Worm (Caenorhabditis elegans): Measurements from ENCODE around the gene pigm-1.
A peak's percentile ranks its signal among the peaks of the same experiment; 100 is the strongest.

pigm-1 gene

ce11 chrII:11343300-11343869, 4.9 kb upstream of the pigm-1 start, which contains the start of gene lgc-20:
TSS of gene lgc-20 (minus strand) at chrII:11343610.
- TF ChIP-seq daf-16 (GFP tag; optimal IDR thresholded peaks at IDR 0.05): no peak
- TF ChIP-seq daf-16 (tag; optimal IDR thresholded peaks at IDR 0.05): peak; percentile 20
- no peak for TF ChIP-seq dve-1 (tag; optimal IDR thresholded peaks at IDR 0.05; ENCODE audit: insufficient read depth)
- no peak for TF ChIP-seq zfp-3 (GFP tag; conservative IDR thresholded peaks at IDR 0.05)
- TF ChIP-seq aha-1 (tag): peak; percentile 37
- TF ChIP-seq unc-62 (GFP tag; optimal IDR thresholded peaks at IDR 0.05 in 1 of 2): peak in 1 of 2 experiments; percentile 51
- no peak for TF ChIP-seq unc-62 (tag; optimal IDR thresholded peaks at IDR 0.05)
- TF ChIP-seq fos-1 (tag; optimal IDR thresholded peaks at IDR 0.05): no peak
- 0 out of 2 replicates have a peak, but pooled peaks have one; percentile 75 for TF ChIP-seq daf-19 (GFP tag; conservative IDR thresholded peaks at IDR 0.05)
- no peak for TF ChIP-seq D1046.2 (GFP tag; IDR thresholded peaks at IDR 0.05)

ce11 chrII:11344554-11344953, 3.7 kb upstream of the pigm-1 start:
- no peak for TF ChIP-seq hlh-11 (tag; optimal IDR thresholded peaks at IDR 0.05)
- TF ChIP-seq nhr-76 (tag; optimal IDR thresholded peaks at IDR 0.05): no peak
- TF ChIP-seq dmd-8 (GFP tag; IDR thresholded peaks at IDR 0.05): no peak
- no peak for TF ChIP-seq jun-1 (tag; optimal IDR thresholded peaks at IDR 0.05)
- peak; percentile 91 for TF ChIP-seq aha-1 (tag)
- no peak for TF ChIP-seq F37D6.2 (tag; optimal IDR thresholded peaks at IDR 0.05)
- TF ChIP-seq zip-11 (GFP tag; IDR thresholded peaks at IDR 0.05): no peak

ce11 chrII:11345570-11346029, 2.6 kb upstream of the pigm-1 start, which contains the start of gene nduf-11:
TSS of gene nduf-11 (minus strand) at chrII:11345620.
- TF ChIP-seq egl-27 (tag; optimal IDR thresholded peaks at IDR 0.05): no peak
- TF ChIP-seq nhr-6 (tag; optimal IDR thresholded peaks at IDR 0.05): peak; percentile 75
- no peak for TF ChIP-seq daf-12 (tag; optimal IDR thresholded peaks at IDR 0.05)
- no peak for TF ChIP-seq dmd-8 (GFP tag; IDR thresholded peaks at IDR 0.05)
- peak; percentile 53 for TF ChIP-seq nhr-11 (tag; optimal IDR thresholded peaks at IDR 0.05)
- peak; percentile 90 for TF ChIP-seq lin-38 (GFP tag; IDR thresholded peaks at IDR 0.05)
- TF ChIP-seq zag-1 (tag; optimal IDR thresholded peaks at IDR 0.05): no peak
- TF ChIP-seq mxl-2 (GFP tag; conservative IDR thresholded peaks at IDR 0.05): no peak
- TF ChIP-seq duxl-1 (tag; optimal IDR thresholded peaks at IDR 0.05; ENCODE audit: poor library complexity): peak; percentile 55
- TF ChIP-seq ceh-44 (GFP tag; IDR thresholded peaks at IDR 0.05): no peak
- TF ChIP-seq aha-1 (tag): peak; percentile 96
- peak; percentile 56 for TF ChIP-seq spr-1 (tag; optimal IDR thresholded peaks at IDR 0.05)
- peak in 1 of 2 experiments; percentile 19 for TF ChIP-seq mdl-1 (tag; optimal IDR thresholded peaks at IDR 0.05)
- peak; percentile 27 for TF ChIP-seq spr-3 (GFP tag; optimal IDR thresholded peaks at IDR 0.05)
- no peak for TF ChIP-seq lir-3 (tag; optimal IDR thresholded peaks at IDR 0.05)
- TF ChIP-seq lin-29 (GFP tag; IDR thresholded peaks at IDR 0.05): 0 out of 2 replicates have a peak, but pooled peaks have one; percentile 41
- TF ChIP-seq ama-1 (optimal IDR thresholded peaks at IDR 0.05): peak; percentile 18
- peak; percentile 25; the same call in 1 of the 2 replicates for TF ChIP-seq nhr-42 (GFP tag; IDR thresholded peaks at IDR 0.05)
- peak in 1 of 2 experiments; percentile 57 for TF ChIP-seq daf-16 (GFP tag; optimal IDR thresholded peaks at IDR 0.05)
- peak; percentile 63 for TF ChIP-seq daf-16 (tag; optimal IDR thresholded peaks at IDR 0.05)
- TF ChIP-seq snpc-1.2 (GFP tag; IDR thresholded peaks at IDR 0.05): 0 out of 2 replicates have a peak, but pooled peaks have one; percentile 28
- TF ChIP-seq cey-2 (tag; optimal IDR thresholded peaks at IDR 0.05; ENCODE audit: borderline replicate concordance, insufficient read depth): no peak
- TF ChIP-seq saeg-2 (GFP tag; IDR thresholded peaks at IDR 0.05): no peak
- TF ChIP-seq tag-97 (GFP tag; IDR thresholded peaks at IDR 0.05): no peak
- peak; percentile 28 for TF ChIP-seq unc-130 (GFP tag; optimal IDR thresholded peaks at IDR 0.05)
- peak; percentile 76 for TF ChIP-seq nhr-77 (tag; optimal IDR thresholded peaks at IDR 0.05)
- TF ChIP-seq aly-2 (tag; optimal IDR thresholded peaks at IDR 0.05): no peak
- peak; percentile 72 for TF ChIP-seq ceh-20 (GFP tag; IDR thresholded peaks at IDR 0.05)
- peak; percentile 77 for TF ChIP-seq rbr-2 (tag; optimal IDR thresholded peaks at IDR 0.05)
- no peak for TF ChIP-seq F26F4.8 (GFP tag; conservative IDR thresholded peaks at IDR 0.05)
- TF ChIP-seq F37D6.2 (tag; optimal IDR thresholded peaks at IDR 0.05): peak; percentile 68
- no peak for TF ChIP-seq zfp-2 (tag; optimal IDR thresholded peaks at IDR 0.05)
- TF ChIP-seq dmd-6 (GFP tag; IDR thresholded peaks at IDR 0.05): peak; percentile 63
- peak; percentile 51 for TF ChIP-seq nhr-28 (tag; optimal IDR thresholded peaks at IDR 0.05)
- TF ChIP-seq nhr-102 (tag; optimal IDR thresholded peaks at IDR 0.05): peak; percentile 89
- TF ChIP-seq dpl-1 (GFP tag; optimal IDR thresholded peaks at IDR 0.05): peak; percentile 97
- peak; percentile 53 for TF ChIP-seq lin-13 (GFP tag; optimal IDR thresholded peaks at IDR 0.05)

All from whole organism, L4 larva.